Fruit fly (Drosophila melanogaster) whole organism, embryonic: Measurements from ENCODE around the gene IntS14.

Source experiments
- Atf-2 ChIP-seq: fragments of 200-800 bp; sonication (Bioruptor generic); optimal IDR thresholded peaks from 2 replicates; lab custom pipeline; 2016; ENCODE audit warnings: missing biosample characterization, missing genetic modification characterization
- B-H2 ChIP-seq: fragments of 200-800 bp; sonication (Bioruptor generic); optimal IDR thresholded peaks from 2 replicates; lab custom pipeline; 2018; ENCODE audit warnings: missing biosample characterization, mild to moderate bottlenecking, missing genetic modification characterization
- Bgb ChIP-seq: fragments of 200-800 bp; sonication (Bioruptor generic); IDR thresholded peaks from 2 replicates; pipeline ENCODE4 v1.3.6; 2022; ENCODE audit warnings: missing biosample characterization, missing genetic modification characterization; ENCODE audit not compliant: partially characterized antibody
- BtbVII ChIP-seq: fragments of 200-800 bp; sonication (Bioruptor generic); optimal IDR thresholded peaks from 3 replicates; lab custom pipeline; 2017; ENCODE audit warnings: missing biosample characterization, mild to moderate bottlenecking, missing genetic modification characterization
- CG10147 ChIP-seq: fragments of 200-800 bp; sonication (Bioruptor generic); optimal IDR thresholded peaks from 2 replicates; lab custom pipeline; 2019; ENCODE audit warnings: missing biosample characterization, mild to moderate bottlenecking, missing genetic modification characterization, moderate library complexity
- CG1024 ChIP-seq: fragments of 200-800 bp; sonication (Bioruptor generic); IDR thresholded peaks from 2 replicates; pipeline ENCODE4 v1.3.6; 2022; ENCODE audit warnings: missing biosample characterization, missing genetic modification characterization
- CG10321 ChIP-seq: fragments of 200-800 bp; sonication (Bioruptor generic); IDR thresholded peaks from 2 replicates; pipeline ENCODE4 v1.3.6; 2022; ENCODE audit warnings: missing biosample characterization, missing genetic modification characterization
- CG11247 ChIP-seq: fragments of 200-800 bp; sonication (Bioruptor generic); IDR thresholded peaks from 2 replicates; pipeline ENCODE4 v1.3.6; 2022; ENCODE audit warnings: missing biosample characterization, missing genetic modification characterization
- CG11398 ChIP-seq: fragments of 200-800 bp; sonication (Bioruptor generic); optimal IDR thresholded peaks from 2 replicates; lab custom pipeline; 2016; ENCODE audit warnings: missing biosample characterization, missing genetic modification characterization
- CG14860 ChIP-seq: fragments of 200-800 bp; sonication (Bioruptor generic); IDR thresholded peaks from 3 replicates; pipeline ENCODE4 v1.3.6; 2022; ENCODE audit warnings: missing biosample characterization, missing genetic modification characterization; ENCODE audit not compliant: partially characterized antibody
- CG17359 ChIP-seq: fragments of 200-800 bp; sonication (Bioruptor generic); optimal IDR thresholded peaks from 3 replicates; lab custom pipeline; 2018; ENCODE audit warnings: missing biosample characterization, mild to moderate bottlenecking, missing genetic modification characterization, moderate library complexity
- CG18476 ChIP-seq: fragments of 200-800 bp; sonication (Bioruptor generic); optimal IDR thresholded peaks from 2 replicates; lab custom pipeline; 2016; ENCODE audit warnings: missing biosample characterization, mild to moderate bottlenecking, missing genetic modification characterization
- CG2889 ChIP-seq: fragments of 200-800 bp; sonication (Bioruptor generic); IDR thresholded peaks from 3 replicates; pipeline ENCODE4 v1.3.6; 2022; ENCODE audit warnings: missing biosample characterization, missing genetic modification characterization
- CG3163 ChIP-seq: fragments of 200-800 bp; sonication (Bioruptor generic); optimal IDR thresholded peaks from 3 replicates; lab custom pipeline; 2016; ENCODE audit warnings: missing biosample characterization, missing genetic modification characterization
- CG4282 ChIP-seq: fragments of 200-800 bp; sonication (Bioruptor generic); optimal IDR thresholded peaks from 2 replicates; lab custom pipeline; 2016; ENCODE audit warnings: missing biosample characterization, missing genetic modification characterization
- CG5180 ChIP-seq: fragments of 200-800 bp; sonication (Bioruptor generic); optimal IDR thresholded peaks from 3 replicates; lab custom pipeline; 2017; ENCODE audit warnings: missing biosample characterization, missing genetic modification characterization, mild to moderate bottlenecking, moderate library complexity, missing genetic modification reagents
- CG6175 ChIP-seq: fragments of 200-800 bp; sonication (Bioruptor generic); IDR thresholded peaks from 3 replicates; pipeline ENCODE4 v1.3.6; 2022; ENCODE audit warnings: missing biosample characterization, missing genetic modification characterization
- CG6272 ChIP-seq: fragments of 200-800 bp; sonication (Bioruptor generic); IDR thresholded peaks from 2 replicates; pipeline ENCODE4 v1.3.6; 2022; ENCODE audit warnings: missing biosample characterization, missing genetic modification characterization
- CG7839 ChIP-seq: fragments of 200-800 bp; sonication (Bioruptor generic); optimal IDR thresholded peaks from 3 replicates; lab custom pipeline; 2018; ENCODE audit warnings: missing biosample characterization, mild to moderate bottlenecking, missing genetic modification characterization, moderate library complexity
- CG8281 ChIP-seq: fragments of 200-800 bp; sonication (Bioruptor generic); optimal IDR thresholded peaks from 2 replicates; lab custom pipeline; 2018; ENCODE audit warnings: missing biosample characterization, mild to moderate bottlenecking, missing genetic modification characterization, moderate library complexity
- CG9215 ChIP-seq: fragments of 200-800 bp; sonication (Bioruptor generic); IDR thresholded peaks from 2 replicates; pipeline ENCODE4 v1.3.6; 2022; ENCODE audit warnings: missing biosample characterization, missing genetic modification characterization
- CkIIα-i1 ChIP-seq: fragments of 200-800 bp; sonication (Bioruptor generic); IDR thresholded peaks from 2 replicates; pipeline ENCODE4 v1.3.6; 2022; ENCODE audit warnings: missing biosample characterization, missing genetic modification characterization
- Dad ChIP-seq: fragments of 200-800 bp; sonication (Bioruptor generic); optimal IDR thresholded peaks from 3 replicates; lab custom pipeline; 2016; ENCODE audit warnings: missing biosample characterization, missing genetic modification characterization
- Ets65A ChIP-seq: fragments of 200-800 bp; sonication (Bioruptor generic); peaks from one replicate; lab custom pipeline; 2016; ENCODE audit warnings: missing biosample characterization, missing genetic modification characterization
- Fer2 ChIP-seq: fragments of 200-800 bp; sonication (Bioruptor generic); optimal IDR thresholded peaks from 2 replicates; lab custom pipeline; 2018; ENCODE audit warnings: missing biosample characterization, mild to moderate bottlenecking, missing genetic modification characterization, moderate library complexity
- H2.0 ChIP-seq: fragments of 200-800 bp; sonication (Bioruptor generic); IDR thresholded peaks from 2 replicates; pipeline ENCODE4 v1.3.6; 2022; ENCODE audit warnings: missing biosample characterization, missing genetic modification characterization
- Hr3 ChIP-seq: fragments of 200-800 bp; sonication (Bioruptor generic); optimal IDR thresholded peaks from 3 replicates; lab custom pipeline; 2016; ENCODE audit warnings: missing biosample characterization, missing genetic modification characterization
- Jarid2 ChIP-seq: fragments of 200-800 bp; sonication (Bioruptor generic); optimal IDR thresholded peaks from 3 replicates; lab custom pipeline; 2017; ENCODE audit warnings: mild to moderate bottlenecking, missing biosample characterization, missing genetic modification reagents, missing genetic modification characterization
- Kr ChIP-seq: fragments of 200-800 bp; sonication (Bioruptor generic); optimal IDR thresholded peaks from 2 replicates; lab custom pipeline; 2017; ENCODE audit warnings: missing biosample characterization, mild to moderate bottlenecking, missing genetic modification characterization
- Meics ChIP-seq: fragments of 200-800 bp; sonication (Bioruptor generic); optimal IDR thresholded peaks from 2 replicates; lab custom pipeline; 2017; ENCODE audit warnings: missing biosample characterization, mild to moderate bottlenecking, missing genetic modification characterization
- Opbp ChIP-seq: fragments of 200-800 bp; sonication (Bioruptor generic); IDR thresholded peaks from 3 replicates; pipeline ENCODE4 v1.3.6; 2022; ENCODE audit warnings: missing biosample characterization, missing genetic modification characterization; ENCODE audit not compliant: partially characterized antibody
- Sox100B ChIP-seq: fragments of 200-800 bp; sonication (Bioruptor generic); optimal IDR thresholded peaks from 3 replicates; lab custom pipeline; 2018; ENCODE audit warnings: missing biosample characterization, mild to moderate bottlenecking, missing genetic modification characterization
- Ssrp ChIP-seq: fragments of 200-800 bp; sonication (Bioruptor generic); optimal IDR thresholded peaks from 2 replicates; lab custom pipeline; 2018; ENCODE audit warnings: missing biosample characterization, mild to moderate bottlenecking, missing genetic modification characterization, moderate library complexity
- Taf1 ChIP-seq: fragments of 200-800 bp; sonication (Bioruptor generic); IDR thresholded peaks from 2 replicates; pipeline ENCODE4 v1.3.6; 2022; ENCODE audit warnings: missing biosample characterization, missing genetic modification characterization
- al ChIP-seq: fragments of 200-800 bp; sonication (Bioruptor generic); IDR thresholded peaks from 2 replicates; pipeline ENCODE4 v1.3.6; 2022; ENCODE audit warnings: missing biosample characterization, missing genetic modification characterization
- hbn ChIP-seq: fragments of 200-800 bp; sonication (Bioruptor generic); IDR thresholded peaks from 2 replicates; pipeline ENCODE4 v1.3.6; 2022; ENCODE audit warnings: missing biosample characterization, missing genetic modification characterization; ENCODE audit not compliant: partially characterized antibody
- jigr1 ChIP-seq: fragments of 200-800 bp; sonication (Bioruptor generic); IDR thresholded peaks from 3 replicates; pipeline ENCODE4 v1.3.6; 2022; ENCODE audit warnings: missing biosample characterization, missing genetic modification characterization
- kah ChIP-seq: fragments of 200-800 bp; sonication (Bioruptor generic); optimal IDR thresholded peaks from 2 replicates; lab custom pipeline; 2018; ENCODE audit warnings: missing biosample characterization, mild to moderate bottlenecking, missing genetic modification characterization
- lilli ChIP-seq: fragments of 200-800 bp; sonication (Bioruptor generic); optimal IDR thresholded peaks from 3 replicates; lab custom pipeline; 2016; ENCODE audit warnings: missing biosample characterization, missing genetic modification characterization
- mld ChIP-seq: fragments of 200-800 bp; sonication (Bioruptor generic); IDR thresholded peaks from 3 replicates; pipeline ENCODE4 v1.3.6; 2022; ENCODE audit warnings: missing biosample characterization, missing genetic modification characterization; ENCODE audit not compliant: partially characterized antibody
- nom ChIP-seq: fragments of 200-800 bp; sonication (Bioruptor generic); optimal IDR thresholded peaks from 2 replicates; lab custom pipeline; 2017; ENCODE audit warnings: missing biosample characterization, missing genetic modification characterization, mild to moderate bottlenecking, moderate library complexity, missing genetic modification reagents
- oc ChIP-seq: fragments of 200-800 bp; sonication (Bioruptor generic); optimal IDR thresholded peaks from 2 replicates; lab custom pipeline; 2018; ENCODE audit warnings: missing biosample characterization, mild to moderate bottlenecking, missing genetic modification characterization, moderate library complexity
- psq ChIP-seq: fragments of 200-800 bp; sonication (Bioruptor generic); optimal IDR thresholded peaks from 2 replicates; lab custom pipeline; 2017; ENCODE audit warnings: missing biosample characterization, missing genetic modification characterization
- salm ChIP-seq: fragments of 200-800 bp; sonication (Bioruptor generic); optimal IDR thresholded peaks from 2 replicates; lab custom pipeline; 2018; ENCODE audit warnings: missing biosample characterization, mild to moderate bottlenecking, missing genetic modification characterization
- sc ChIP-seq, 3 experiments: fragments of >200 bp in 2 of 3; fragments of 200-800 bp in 1 of 3; sonication (Bioruptor generic) in 1 of 3; optimal IDR thresholded peaks; 2 replicates in 2 of 3; 3 replicates in 1 of 3; lab custom pipeline; 2017; ENCODE audit warnings: mild to moderate bottlenecking in 1 of 3, missing biosample characterization in 1 of 3, missing genetic modification characterization in 1 of 3, missing genetic modification reagents in 1 of 3
- sisA ChIP-seq: fragments of 200-800 bp; sonication (Bioruptor generic); IDR thresholded peaks from 2 replicates; pipeline ENCODE4 v1.3.6; 2022; ENCODE audit warnings: missing biosample characterization, missing genetic modification characterization
- stwl ChIP-seq: fragments of 200-800 bp; sonication (Bioruptor generic); optimal IDR thresholded peaks from 3 replicates; lab custom pipeline; 2018; ENCODE audit warnings: missing biosample characterization, mild to moderate bottlenecking, missing genetic modification characterization, moderate library complexity
- wdn ChIP-seq: fragments of 200-800 bp; sonication (Bioruptor generic); IDR thresholded peaks from 2 replicates; pipeline ENCODE4 v1.3.6; 2022; ENCODE audit warnings: missing biosample characterization, missing genetic modification characterization

Gene IntS14

DNA sequence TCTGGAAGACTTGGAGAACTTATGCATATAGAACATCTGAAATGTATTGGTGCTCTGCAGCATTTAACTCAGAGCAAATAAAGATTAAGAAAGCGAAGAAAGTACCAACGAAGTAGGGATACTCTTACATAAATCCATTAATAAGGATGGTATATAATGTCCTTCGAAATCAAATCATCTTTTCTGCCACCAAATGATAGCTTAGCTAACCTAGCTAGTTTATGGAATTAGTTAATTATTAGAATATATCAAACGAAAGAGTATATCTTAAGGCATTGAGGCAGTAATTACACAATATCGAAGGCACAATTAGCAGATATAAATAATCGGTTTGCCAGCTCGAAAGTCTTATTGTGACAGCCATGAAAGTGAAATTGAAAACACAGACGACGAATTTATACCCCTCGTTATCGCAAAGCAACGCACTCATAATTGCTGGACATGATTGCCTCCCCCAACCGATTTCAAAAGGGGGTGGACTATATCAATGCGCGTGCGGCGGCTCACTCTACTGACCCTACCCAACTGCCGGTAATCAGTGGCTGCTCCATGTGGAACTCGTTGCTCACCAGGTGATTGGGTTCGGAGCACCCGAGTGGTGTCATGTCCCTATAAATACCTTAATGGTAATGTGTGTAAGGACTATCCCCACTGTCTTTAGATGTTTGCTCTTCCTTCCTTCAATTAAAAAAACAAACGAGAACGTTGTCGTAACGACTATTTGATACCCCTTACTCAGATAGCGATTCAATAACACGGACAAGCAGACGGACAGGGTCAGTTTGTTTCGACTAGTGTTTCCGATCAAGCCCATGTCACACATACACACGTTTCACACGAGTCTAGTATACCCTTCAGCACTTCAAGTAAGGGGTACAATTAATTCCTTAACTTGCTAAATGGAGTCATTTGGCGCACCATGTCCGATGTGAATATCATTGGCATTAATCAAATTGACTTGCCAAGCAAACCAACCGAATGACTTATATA lies 19.6 kb upstream of the IntS14 start (continued):
- TF ChIP-seq hbn (GFP tag; lab: Robert Waterston, UW) (no peak), H2.0 (no peak), CG11247 (GFP tag; lab: Robert Waterston, UW) (no peak), oc (tag; lab: Kevin White, UChicago) (peak; percentile 21), Fer2 (no peak), sisA (GFP tag; lab: Robert Waterston, UW) (peak; percentile 47), CG7839 (peak; percentile 67), kah (GFP tag; lab: Kevin White, UChicago) (peak; percentile 2), salm (tag; lab: Kevin White, UChicago) (peak; percentile 23), CG9215 (GFP tag; lab: Robert Waterston, UW) (no peak), al (no peak), CG2889 (GFP tag; lab: Robert Waterston, UW) (0 out of 3 replicates have a peak, but pooled peaks have one; percentile 16), wdn (GFP tag; lab: Robert Waterston, UW) (no peak), lilli (GFP tag; lab: Kevin White, UChicago) (peak; percentile 64), CG17359 (tag; lab: Kevin White, UChicago) (peak; percentile 71), CG3163 (no peak), nom (GFP tag; lab: Kevin White, UChicago) (no peak), Ssrp (tag; lab: Kevin White, UChicago) (peak; percentile 42), psq (no peak), B-H2 (GFP tag; lab: Kevin White, UChicago) (no peak), Dad (GFP tag; lab: Kevin White, UChicago) (peak; percentile 9), CG1024 (0 out of 2 replicates have a peak, but pooled peaks have one; percentile 5), CG6272 (GFP tag; lab: Robert Waterston, UW) (no peak), Kr (GFP tag; lab: Kevin White, UChicago) (no peak), CG10147 (GFP tag; lab: Kevin White, UChicago) (peak; percentile 57), Meics (GFP tag; lab: Kevin White, UChicago) (peak; percentile 55), CG8281 (peak; percentile 0), Opbp (GFP tag; lab: Robert Waterston, UW) (no peak), mld (GFP tag; lab: Robert Waterston, UW) (no peak), stwl (tag; lab: Kevin White, UChicago) (no peak), sc (optimal IDR thresholded peaks at IDR 0.05; lab: Kevin White, UChicago) (no peak), sc (GFP tag; optimal IDR thresholded peaks at IDR 0.05; lab: Kevin White, UChicago) (peak; percentile 17), Hr3 (GFP tag; lab: Kevin White, UChicago) (peak; percentile 39), CG6175 (no peak), Sox100B (GFP tag; lab: Kevin White, UChicago) (no peak), CG18476 (GFP tag; lab: Kevin White, UChicago) (no peak), Atf-2 (GFP tag; lab: Kevin White, UChicago) (no peak), Bgb (GFP tag; lab: Robert Waterston, UW) (no peak), CG11398 (GFP tag; lab: Kevin White, UChicago) (no peak), CG5180 (GFP tag; lab: Kevin White, UChicago) (no peak), CG4282 (GFP tag; lab: Kevin White, UChicago) (no peak), Ets65A (GFP tag; lab: Kevin White, UChicago) (peak; percentile 92), jigr1 (no peak), CkIIα-i1 (GFP tag; lab: Robert Waterston, UW) (no peak), CG14860 (0 out of 3 replicates have a peak, but pooled peaks have one; percentile 15), Jarid2 (no peak), Taf1 (GFP tag; lab: Robert Waterston, UW) (no peak), BtbVII (GFP tag; lab: Kevin White, UChicago) (peak; percentile 42), CG10321 (no peak)
